Fruit fly (Drosophila melanogaster) whole organism, embryonic: ENCODE measurements around the gene CG42395.

Source experiments
- Abd-B ChIP-seq: fragments of 200-800 bp; sonication (Bioruptor generic); optimal IDR thresholded peaks from 2 replicates; lab custom pipeline; 2018; ENCODE audit warnings: missing biosample characterization, mild to moderate bottlenecking, missing genetic modification characterization, moderate library complexity
- CG10147 ChIP-seq: fragments of 200-800 bp; sonication (Bioruptor generic); optimal IDR thresholded peaks from 2 replicates; lab custom pipeline; 2019; ENCODE audit warnings: missing biosample characterization, mild to moderate bottlenecking, missing genetic modification characterization, moderate library complexity
- CG10462 ChIP-seq: fragments of 200-800 bp; sonication (Bioruptor generic); optimal IDR thresholded peaks from 2 replicates; lab custom pipeline; 2016; ENCODE audit warnings: missing biosample characterization, missing genetic modification characterization
- CG15011 ChIP-seq: fragments of 200-800 bp; sonication (Bioruptor generic); optimal IDR thresholded peaks from 3 replicates; lab custom pipeline; 2018; ENCODE audit warnings: missing biosample characterization, mild to moderate bottlenecking, missing genetic modification characterization
- CG15514 ChIP-seq: fragments of 200-800 bp; sonication (Bioruptor generic); optimal IDR thresholded peaks from 3 replicates; lab custom pipeline; 2017; ENCODE audit warnings: missing biosample characterization, missing genetic modification characterization, mild to moderate bottlenecking, moderate library complexity, missing genetic modification reagents
- CG16813 ChIP-seq: fragments of 200-800 bp; sonication (Bioruptor generic); IDR thresholded peaks from 3 replicates; pipeline ENCODE4 v1.3.6; 2022; ENCODE audit warnings: missing biosample characterization, missing genetic modification characterization; ENCODE audit not compliant: partially characterized antibody
- CG18619 ChIP-seq: fragments of 200-800 bp; sonication (Bioruptor generic); optimal IDR thresholded peaks from 3 replicates; lab custom pipeline; 2017; ENCODE audit warnings: missing biosample characterization, mild to moderate bottlenecking, missing genetic modification characterization
- CG2712 ChIP-seq: fragments of 200-800 bp; optimal IDR thresholded peaks from 3 replicates; lab custom pipeline; 2019; ENCODE audit warnings: missing biosample characterization, mild to moderate bottlenecking, missing genetic modification characterization, moderate library complexity
- CG2889 ChIP-seq: fragments of 200-800 bp; sonication (Bioruptor generic); IDR thresholded peaks from 3 replicates; pipeline ENCODE4 v1.3.6; 2022; ENCODE audit warnings: missing biosample characterization, missing genetic modification characterization
- CG34422 ChIP-seq: fragments of 200-800 bp; sonication (Bioruptor generic); IDR thresholded peaks from 3 replicates; pipeline ENCODE4 v1.3.6; 2022; ENCODE audit warnings: missing biosample characterization, missing genetic modification characterization
- CG42726 ChIP-seq: fragments of 200-800 bp; sonication (Bioruptor generic); IDR thresholded peaks from 2 replicates; pipeline ENCODE4 v1.3.6; 2022; ENCODE audit warnings: missing biosample characterization, missing genetic modification characterization; ENCODE audit not compliant: partially characterized antibody
- CG7963 ChIP-seq: fragments of 200-800 bp; sonication (Bioruptor generic); IDR thresholded peaks from 3 replicates; pipeline ENCODE4 v1.3.6; 2022; ENCODE audit warnings: missing biosample characterization, missing genetic modification characterization; ENCODE audit not compliant: partially characterized antibody
- CG8290 ChIP-seq, 3 experiments: fragments of 200-800 bp; sonication (Bioruptor generic); optimal IDR thresholded peaks; 2 replicates each; lab custom pipeline; 2016 to 2019; ENCODE audit warnings: missing biosample characterization in 3 of 3, missing genetic modification characterization in 3 of 3, mild to moderate bottlenecking in 2 of 3, moderate library complexity in 1 of 3
- CG9437 ChIP-seq: fragments of 200-800 bp; sonication (Bioruptor generic); optimal IDR thresholded peaks from 2 replicates; lab custom pipeline; 2018; ENCODE audit warnings: missing biosample characterization, mild to moderate bottlenecking, missing genetic modification characterization
- CG9797 ChIP-seq: fragments of 200-800 bp; sonication (Bioruptor generic); optimal IDR thresholded peaks from 3 replicates; lab custom pipeline; 2018; ENCODE audit warnings: missing biosample characterization, mild to moderate bottlenecking, missing genetic modification characterization
- CG9876 ChIP-seq: fragments of 200-800 bp; sonication (Bioruptor generic); optimal IDR thresholded peaks from 2 replicates; lab custom pipeline; 2016; ENCODE audit warnings: missing biosample characterization, missing genetic modification characterization
- CTCF ChIP-seq: fragments of 200-800 bp; sonication (Bioruptor generic); optimal IDR thresholded peaks from 2 replicates; lab custom pipeline; 2017; ENCODE audit warnings: missing biosample characterization, mild to moderate bottlenecking, missing genetic modification characterization, moderate library complexity
- Dll ChIP-seq: fragments of 200-800 bp; sonication (Bioruptor generic); IDR thresholded peaks from 4 replicates; pipeline ENCODE4 v1.3.6; 2022; ENCODE audit warnings: missing biosample characterization, missing genetic modification characterization; ENCODE audit not compliant: partially characterized antibody
- Dp ChIP-seq: fragments of 200-800 bp; sonication (Bioruptor generic); optimal IDR thresholded peaks from 2 replicates; lab custom pipeline; 2018; ENCODE audit warnings: missing biosample characterization, mild to moderate bottlenecking, missing genetic modification characterization, moderate library complexity
- Eip74EF ChIP-seq, 2 experiments: fragments of 200-800 bp in 1 of 2; fragments of >200 bp in 1 of 2; sonication (Bioruptor generic) in 1 of 2; optimal IDR thresholded peaks; 2 replicates each; lab custom pipeline; 2017 to 2019; ENCODE audit warnings: missing biosample characterization in 2 of 2, missing genetic modification characterization in 2 of 2, mild to moderate bottlenecking in 1 of 2, moderate library complexity in 1 of 2
- Ets97D ChIP-seq: fragments of 200-800 bp; sonication (Bioruptor generic); optimal IDR thresholded peaks from 3 replicates; lab custom pipeline; 2016; ENCODE audit warnings: missing biosample characterization, missing genetic modification characterization
- Hmr ChIP-seq: fragments of 200-800 bp; sonication (Bioruptor generic); optimal IDR thresholded peaks from 3 replicates; lab custom pipeline; 2017; ENCODE audit warnings: mild to moderate bottlenecking, missing biosample characterization, missing genetic modification reagents, missing genetic modification characterization
- Hr78 ChIP-seq, 2 experiments: fragments of 200-800 bp in 1 of 2; fragments of >200 bp in 1 of 2; sonication (Bioruptor generic) in 1 of 2; optimal IDR thresholded peaks; 2 replicates each; lab custom pipeline; 2017 to 2019; ENCODE audit warnings: missing biosample characterization in 2 of 2, missing genetic modification characterization in 2 of 2, mild to moderate bottlenecking in 1 of 2, moderate library complexity in 1 of 2
- Hsf ChIP-seq: fragments of 200-800 bp; sonication (Bioruptor generic); optimal IDR thresholded peaks from 3 replicates; lab custom pipeline; 2016; ENCODE audit warnings: missing biosample characterization, missing genetic modification characterization
- MBD-R2 ChIP-seq: fragments of 200-800 bp; sonication (Bioruptor generic); IDR thresholded peaks from 2 replicates; pipeline ENCODE4 v1.3.6; 2022; ENCODE audit warnings: missing biosample characterization, missing genetic modification characterization
- Rfx ChIP-seq: fragments of 200-800 bp; sonication (Bioruptor generic); IDR thresholded peaks from 2 replicates; pipeline ENCODE4 v1.3.6; 2022; ENCODE audit warnings: missing biosample characterization, missing genetic modification characterization
- Sin3A ChIP-seq: fragments of >200 bp; optimal IDR thresholded peaks from 2 replicates; lab custom pipeline; 2018
- Sry-δ ChIP-seq: fragments of 200-800 bp; sonication (Bioruptor generic); optimal IDR thresholded peaks from 2 replicates; lab custom pipeline; 2016; ENCODE audit warnings: missing biosample characterization, missing genetic modification characterization
- Xrp1 ChIP-seq: fragments of 200-800 bp; sonication (Bioruptor generic); IDR thresholded peaks from 2 replicates; pipeline ENCODE4 v1.3.6; 2022; ENCODE audit warnings: missing biosample characterization, missing genetic modification characterization
- abd-A ChIP-seq: fragments of 200-800 bp; sonication (Bioruptor generic); optimal IDR thresholded peaks from 3 replicates; lab custom pipeline; 2019; ENCODE audit warnings: missing biosample characterization, mild to moderate bottlenecking, missing genetic modification characterization, moderate library complexity
- cg ChIP-seq: fragments of 200-800 bp; sonication (Bioruptor generic); optimal IDR thresholded peaks from 3 replicates; lab custom pipeline; 2019; ENCODE audit warnings: missing biosample characterization, mild to moderate bottlenecking, missing genetic modification characterization, moderate library complexity
- ci ChIP-seq: fragments of 200-800 bp; sonication (Bioruptor generic); IDR thresholded peaks from 3 replicates; pipeline ENCODE4 v1.3.6; 2022; ENCODE audit warnings: missing biosample characterization, missing genetic modification characterization
- dysf ChIP-seq: fragments of 200-800 bp; sonication (Bioruptor generic); IDR thresholded peaks from 3 replicates; pipeline ENCODE4 v1.3.6; 2022; ENCODE audit warnings: missing biosample characterization, missing genetic modification characterization
- fd102C ChIP-seq: fragments of 200-800 bp; sonication (Bioruptor generic); optimal IDR thresholded peaks from 2 replicates; lab custom pipeline; 2018; ENCODE audit warnings: missing biosample characterization, mild to moderate bottlenecking, missing genetic modification characterization, moderate library complexity
- fd3F ChIP-seq: fragments of 200-800 bp; sonication (Bioruptor generic); optimal IDR thresholded peaks from 2 replicates; lab custom pipeline; 2018; ENCODE audit warnings: missing biosample characterization, mild to moderate bottlenecking, missing genetic modification characterization, moderate library complexity
- gt ChIP-seq: fragments of 200-800 bp; sonication (Bioruptor generic); IDR thresholded peaks from 2 replicates; pipeline ENCODE4 v1.3.6; 2022; ENCODE audit warnings: missing biosample characterization, missing genetic modification characterization
- hb ChIP-seq: fragments of 200-800 bp; sonication (Bioruptor generic); IDR thresholded peaks from 3 replicates; pipeline ENCODE4 v1.3.6; 2022; ENCODE audit warnings: missing biosample characterization, missing genetic modification characterization; ENCODE audit not compliant: partially characterized antibody
- her ChIP-seq: fragments of 200-800 bp; sonication (Bioruptor generic); optimal IDR thresholded peaks from 2 replicates; lab custom pipeline; 2016; ENCODE audit warnings: missing biosample characterization, missing genetic modification characterization
- jing ChIP-seq: fragments of 200-800 bp; sonication (Bioruptor generic); optimal IDR thresholded peaks from 2 replicates; lab custom pipeline; 2018; ENCODE audit warnings: missing biosample characterization, mild to moderate bottlenecking, missing genetic modification characterization
- jumu ChIP-seq: fragments of 200-800 bp; sonication (Bioruptor generic); optimal IDR thresholded peaks from 3 replicates; lab custom pipeline; 2016; ENCODE audit warnings: missing biosample characterization, missing genetic modification characterization
- kah ChIP-seq: fragments of 200-800 bp; sonication (Bioruptor generic); optimal IDR thresholded peaks from 2 replicates; lab custom pipeline; 2018; ENCODE audit warnings: missing biosample characterization, mild to moderate bottlenecking, missing genetic modification characterization
- mirr ChIP-seq: fragments of 200-800 bp; sonication (Bioruptor generic); optimal IDR thresholded peaks from 3 replicates; lab custom pipeline; 2018; ENCODE audit warnings: missing biosample characterization, mild to moderate bottlenecking, missing genetic modification characterization
- nerfin-2 ChIP-seq: fragments of 200-800 bp; sonication (Bioruptor generic); IDR thresholded peaks from 2 replicates; pipeline ENCODE4 v1.3.6; 2022; ENCODE audit warnings: missing biosample characterization, missing genetic modification characterization; ENCODE audit not compliant: partially characterized antibody
- ranshi ChIP-seq: fragments of 200-800 bp; sonication (Bioruptor generic); IDR thresholded peaks from 2 replicates; pipeline ENCODE4 v1.3.6; 2022; ENCODE audit warnings: missing biosample characterization, missing genetic modification characterization
- scrt ChIP-seq: fragments of 200-800 bp; sonication (Bioruptor generic); optimal IDR thresholded peaks from 2 replicates; lab custom pipeline; 2018; ENCODE audit warnings: missing biosample characterization, mild to moderate bottlenecking, missing genetic modification characterization, moderate library complexity
- ssp ChIP-seq: fragments of 200-800 bp; sonication (Bioruptor generic); IDR thresholded peaks from 2 replicates; pipeline ENCODE4 v1.3.6; 2022; ENCODE audit warnings: missing biosample characterization, missing genetic modification characterization
- tna ChIP-seq: fragments of 200-800 bp; sonication (Bioruptor generic); IDR thresholded peaks from 2 replicates; pipeline ENCODE4 v1.3.6; 2022; ENCODE audit warnings: missing biosample characterization, missing genetic modification characterization; ENCODE audit not compliant: partially characterized antibody
- usp ChIP-seq: fragments of >200 bp; optimal IDR thresholded peaks from 2 replicates; lab custom pipeline; 2017; ENCODE audit warnings: missing biosample characterization, missing genetic modification characterization

Gene CG42395

DNA sequence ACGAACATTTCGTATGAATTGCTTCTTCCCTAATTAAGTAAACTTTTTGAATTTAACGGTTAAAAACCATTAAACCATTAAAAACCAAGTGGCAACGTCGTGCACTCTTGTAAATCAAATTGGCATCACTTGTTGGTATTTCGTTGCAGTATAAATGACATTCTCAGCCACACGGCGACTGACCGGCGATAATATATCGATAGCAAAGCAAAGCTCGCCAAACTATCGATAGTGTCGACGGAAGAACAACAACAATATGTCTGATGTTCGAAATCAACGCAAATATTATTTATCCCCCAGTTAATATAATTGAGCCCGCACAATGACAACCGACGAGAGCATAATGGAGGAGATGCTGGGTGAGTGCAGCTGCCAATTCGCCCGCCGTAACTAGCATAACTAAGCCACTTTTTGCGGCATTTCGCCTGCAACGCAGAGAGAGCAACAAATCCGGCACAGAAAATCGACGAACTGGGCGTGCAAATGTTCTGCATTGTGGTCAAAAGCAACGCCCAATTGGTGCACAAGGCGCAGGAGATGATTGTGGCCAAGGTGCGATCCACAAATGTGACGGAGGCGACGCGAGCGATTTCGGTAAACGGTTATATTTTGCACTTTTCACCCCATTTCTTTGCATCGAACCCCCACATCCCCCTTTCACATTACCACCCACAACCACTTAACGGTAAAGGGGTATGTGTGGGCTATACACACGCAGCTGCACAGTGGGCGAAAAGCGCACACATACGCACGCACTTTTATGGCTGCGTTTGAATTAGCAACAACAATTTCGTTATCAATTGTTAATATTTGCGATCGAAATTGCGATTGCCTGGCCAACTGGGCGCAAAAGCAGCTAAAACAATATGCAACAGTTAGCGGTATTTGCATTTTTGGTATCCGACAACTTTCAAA is 25.0 kb upstream of the CG42395 start, which contains the start of gene Gga (continued):
- no peak for TF ChIP-seq ssp
- TF ChIP-seq gt, result no peak
- no peak for TF ChIP-seq CG2712 (tag; lab: Kevin White, UChicago)
- TF ChIP-seq kah (GFP tag; lab: Kevin White, UChicago), result no peak
- TF ChIP-seq Hr78 (GFP tag; optimal IDR thresholded peaks at IDR 0.05; lab: Kevin White, UChicago), result no peak
- TF ChIP-seq CG10462, result no peak
- peak; percentile 50 for TF ChIP-seq Abd-B (GFP tag; lab: Kevin White, UChicago)
- peak; percentile 77 for TF ChIP-seq Sry-δ (GFP tag; lab: Kevin White, UChicago)
- no peak for TF ChIP-seq Eip74EF (GFP tag; optimal IDR thresholded peaks at IDR 0.05; lab: Kevin White, UChicago)
- peak; percentile 54 for TF ChIP-seq cg (GFP tag; lab: Kevin White, UChicago)
- TF ChIP-seq CG9437 (GFP tag; lab: Kevin White, UChicago), result no peak
- TF ChIP-seq CG42726 (GFP tag; lab: Robert Waterston, UW), result peak; percentile 92
- no peak for TF ChIP-seq usp (GFP tag; lab: Kevin White, UChicago)
- TF ChIP-seq tna (GFP tag; lab: Robert Waterston, UW), result peak; percentile 78
- TF ChIP-seq CG9797 (GFP tag; lab: Kevin White, UChicago), result no peak
- TF ChIP-seq CG15011, result no peak
- TF ChIP-seq CG34422 (GFP tag; lab: Robert Waterston, UW), result peak; percentile 54; the same call in 1 of the 3 replicates
- TF ChIP-seq CG2889 (GFP tag; lab: Robert Waterston, UW), result no peak
- peak; percentile 71 for TF ChIP-seq Ets97D (GFP tag; lab: Kevin White, UChicago)
- no peak for TF ChIP-seq Xrp1
- peak; percentile 87 for TF ChIP-seq Dll
- no peak for TF ChIP-seq CG10147 (GFP tag; lab: Kevin White, UChicago)
- no peak for TF ChIP-seq scrt (GFP tag; lab: Kevin White, UChicago)
- TF ChIP-seq fd3F, result no peak
- no peak for TF ChIP-seq jing
- TF ChIP-seq CG8290 (GFP tag; optimal IDR thresholded peaks at IDR 0.05; lab: Kevin White, UChicago), result no peak
- TF ChIP-seq CG8290 (tag; optimal IDR thresholded peaks at IDR 0.05; lab: Kevin White, UChicago), result peak in 1 of 2 experiments; percentile 59
- TF ChIP-seq CG16813, result peak; percentile 84
- TF ChIP-seq abd-A (tag; lab: Kevin White, UChicago), result peak; percentile 90
- no peak for TF ChIP-seq Hmr (GFP tag; lab: Kevin White, UChicago)
- peak; percentile 81 for TF ChIP-seq hb (GFP tag; lab: Robert Waterston, UW)
- TF ChIP-seq fd102C (GFP tag; lab: Kevin White, UChicago), result no peak
- peak; percentile 58 for TF ChIP-seq Sin3A (lab: Kevin White, UChicago)
- TF ChIP-seq her (GFP tag; lab: Kevin White, UChicago), result no peak
- TF ChIP-seq jumu (GFP tag; lab: Kevin White, UChicago), result no peak
- TF ChIP-seq CG9876 (GFP tag; lab: Kevin White, UChicago), result no peak
- TF ChIP-seq nerfin-2, result peak; percentile 69
- TF ChIP-seq ranshi (GFP tag; lab: Robert Waterston, UW), result no peak
- TF ChIP-seq CG18619 (GFP tag; lab: Kevin White, UChicago), result no peak
- TF ChIP-seq CG15514 (GFP tag; lab: Kevin White, UChicago), result peak; percentile 61
- peak; percentile 5; the same call in 1 of the 3 replicates for TF ChIP-seq ci
- TF ChIP-seq dysf (GFP tag; lab: Robert Waterston, UW), result no peak
- TF ChIP-seq Hsf (GFP tag; lab: Kevin White, UChicago), result peak; percentile 17
- TF ChIP-seq MBD-R2 (GFP tag; lab: Robert Waterston, UW), result peak; percentile 56
- no peak for TF ChIP-seq CTCF
- peak; percentile 38 for TF ChIP-seq Rfx
- peak; percentile 79 for TF ChIP-seq CG7963 (GFP tag; lab: Robert Waterston, UW)
- TF ChIP-seq Dp (GFP tag; lab: Kevin White, UChicago), result peak; percentile 68
- TF ChIP-seq mirr (GFP tag; lab: Kevin White, UChicago), result no peak
